Fruit fly (Drosophila melanogaster) whole organism, embryonic: Measurements from ENCODE around the gene CG44437.

ENCODE experiments used
- ATbp ChIP-seq: fragments of 200-800 bp; sonication (Bioruptor generic); optimal IDR thresholded peaks from 2 replicates; lab custom pipeline; 2017; ENCODE audit warnings: missing biosample characterization, mild to moderate bottlenecking, missing genetic modification characterization, missing genetic modification reagents
- Abd-B ChIP-seq: fragments of 200-800 bp; sonication (Bioruptor generic); optimal IDR thresholded peaks from 2 replicates; lab custom pipeline; 2018; ENCODE audit warnings: missing biosample characterization, mild to moderate bottlenecking, missing genetic modification characterization, moderate library complexity
- Awh ChIP-seq: fragments of 200-800 bp; sonication (Bioruptor generic); IDR thresholded peaks from 2 replicates; pipeline ENCODE4, ENCODE4 v1.3.6; 2022; ENCODE audit warnings: missing biosample characterization, missing genetic modification characterization
- Blimp-1 ChIP-seq: fragments of 200-800 bp; sonication (Bioruptor generic); optimal IDR thresholded peaks from 3 replicates; lab custom pipeline; 2018; ENCODE audit warnings: missing biosample characterization, missing genetic modification characterization, mild to moderate bottlenecking, moderate library complexity, missing genetic modification reagents
- CG10209 ChIP-seq: fragments of 200-800 bp; sonication (Bioruptor generic); optimal IDR thresholded peaks from 3 replicates; lab custom pipeline; 2017; ENCODE audit warnings: missing biosample characterization, mild to moderate bottlenecking, missing genetic modification characterization, missing genetic modification reagents
- CG1024 ChIP-seq: fragments of 200-800 bp; sonication (Bioruptor generic); IDR thresholded peaks from 2 replicates; pipeline ENCODE4 v1.3.6; 2022; ENCODE audit warnings: missing biosample characterization, missing genetic modification characterization
- CG10267 ChIP-seq: fragments of 200-800 bp; sonication (Bioruptor generic); optimal IDR thresholded peaks from 2 replicates; lab custom pipeline; 2018; ENCODE audit warnings: missing biosample characterization, mild to moderate bottlenecking, missing genetic modification characterization, moderate library complexity
- CG13424 ChIP-seq: fragments of 200-800 bp; sonication (Bioruptor generic); optimal IDR thresholded peaks from 2 replicates; lab custom pipeline; 2019; ENCODE audit warnings: missing biosample characterization, mild to moderate bottlenecking, missing genetic modification characterization, moderate library complexity
- CG15601 ChIP-seq: fragments of 200-800 bp; sonication (Bioruptor generic); optimal IDR thresholded peaks from 3 replicates; lab custom pipeline; 2019; ENCODE audit warnings: missing biosample characterization, mild to moderate bottlenecking, missing genetic modification characterization, moderate library complexity
- CG15696 ChIP-seq: fragments of 200-800 bp; sonication (Bioruptor generic); optimal IDR thresholded peaks from 2 replicates; lab custom pipeline; 2019; ENCODE audit warnings: missing biosample characterization, mild to moderate bottlenecking, missing genetic modification characterization, moderate library complexity
- CG17328 ChIP-seq: fragments of 200-800 bp; sonication (Bioruptor generic); IDR thresholded peaks from 2 replicates; pipeline ENCODE4 v1.3.6; 2022; ENCODE audit warnings: missing biosample characterization, missing genetic modification characterization
- CG18011 ChIP-seq: fragments of 200-800 bp; sonication (Bioruptor generic); optimal IDR thresholded peaks from 2 replicates; lab custom pipeline; 2017; ENCODE audit warnings: missing biosample characterization, missing genetic modification characterization, mild to moderate bottlenecking, moderate library complexity, missing genotype
- CG18599 ChIP-seq: fragments of 200-800 bp; sonication (Bioruptor generic); optimal IDR thresholded peaks from 3 replicates; lab custom pipeline; 2017; ENCODE audit warnings: missing biosample characterization, missing genetic modification characterization, mild to moderate bottlenecking, moderate library complexity, missing genetic modification reagents
- CG2202 ChIP-seq: fragments of 200-800 bp; sonication (Bioruptor generic); optimal IDR thresholded peaks from 2 replicates; lab custom pipeline; 2018; ENCODE audit warnings: missing biosample characterization, mild to moderate bottlenecking, missing genetic modification characterization
- CG2889 ChIP-seq: fragments of 200-800 bp; sonication (Bioruptor generic); IDR thresholded peaks from 3 replicates; pipeline ENCODE4 v1.3.6; 2022; ENCODE audit warnings: missing biosample characterization, missing genetic modification characterization
- CG3726 ChIP-seq: fragments of 200-800 bp; sonication (Bioruptor generic); IDR thresholded peaks from 3 replicates; pipeline ENCODE4, ENCODE4 v1.3.6; 2022; ENCODE audit warnings: missing biosample characterization, missing genetic modification characterization
- CG5953 ChIP-seq: fragments of 200-800 bp; sonication (Bioruptor generic); IDR thresholded peaks from 2 replicates; pipeline ENCODE4 v1.3.6; 2022; ENCODE audit warnings: missing biosample characterization, missing genetic modification characterization
- CG6854 ChIP-seq: fragments of 200-800 bp; sonication (Bioruptor generic); optimal IDR thresholded peaks from 3 replicates; lab custom pipeline; 2017; ENCODE audit warnings: missing biosample characterization, mild to moderate bottlenecking, missing genetic modification characterization
- CG7928 ChIP-seq: fragments of 200-800 bp; sonication (Bioruptor generic); optimal IDR thresholded peaks from 2 replicates; lab custom pipeline; 2017; ENCODE audit warnings: missing biosample characterization, mild to moderate bottlenecking, missing genetic modification characterization
- CG9727 ChIP-seq: fragments of 200-800 bp; sonication (Bioruptor generic); optimal IDR thresholded peaks from 3 replicates; lab custom pipeline; 2017; ENCODE audit warnings: missing biosample characterization, mild to moderate bottlenecking, missing genetic modification characterization
- CG9817 ChIP-seq: fragments of 200-800 bp; sonication (Bioruptor generic); optimal IDR thresholded peaks from 2 replicates; lab custom pipeline; 2018; ENCODE audit warnings: missing biosample characterization, mild to moderate bottlenecking, missing genetic modification characterization, moderate library complexity
- Ets65A ChIP-seq: fragments of 200-800 bp; sonication (Bioruptor generic); peaks from one replicate; lab custom pipeline; 2016; ENCODE audit warnings: missing biosample characterization, missing genetic modification characterization
- HLH3B ChIP-seq: fragments of 200-800 bp; sonication (Bioruptor generic); IDR thresholded peaks from 2 replicates; pipeline ENCODE4 v1.3.6; 2022; ENCODE audit warnings: missing biosample characterization, missing genetic modification characterization
- Hr51 ChIP-seq, 2 experiments: fragments of 200-800 bp; sonication (Bioruptor generic); optimal IDR thresholded peaks; 2 replicates in 1 of 2; 3 replicates in 1 of 2; lab custom pipeline; 2016 to 2018; ENCODE audit warnings: missing biosample characterization in 2 of 2, missing genetic modification characterization in 2 of 2, mild to moderate bottlenecking in 1 of 2, moderate library complexity in 1 of 2
- NFAT ChIP-seq: fragments of 200-800 bp; sonication (Bioruptor generic); IDR thresholded peaks from 2 replicates; pipeline ENCODE4 v1.3.6; 2022; ENCODE audit warnings: missing biosample characterization, missing genetic modification characterization
- Spps ChIP-seq: fragments of 200-800 bp; sonication (Bioruptor generic); optimal IDR thresholded peaks from 2 replicates; lab custom pipeline; 2018; ENCODE audit warnings: missing biosample characterization, mild to moderate bottlenecking, missing genetic modification characterization
- aop ChIP-seq: fragments of 200-800 bp; sonication (Bioruptor generic); IDR thresholded peaks from 2 replicates; pipeline ENCODE4 v1.3.6; 2022; ENCODE audit warnings: missing biosample characterization, missing genetic modification characterization
- az2 ChIP-seq: fragments of 200-800 bp; sonication (Bioruptor generic); optimal IDR thresholded peaks from 3 replicates; lab custom pipeline; 2016; ENCODE audit warnings: missing biosample characterization, missing genetic modification characterization
- bigmax ChIP-seq: fragments of 200-800 bp; sonication (Bioruptor generic); optimal IDR thresholded peaks from 2 replicates; lab custom pipeline; 2018; ENCODE audit warnings: missing biosample characterization, mild to moderate bottlenecking, missing genetic modification characterization
- cas ChIP-seq: fragments of 200-800 bp; sonication (Bioruptor generic); IDR thresholded peaks from 2 replicates; pipeline ENCODE4 v1.3.6; 2022; ENCODE audit warnings: missing biosample characterization, missing genetic modification characterization
- crp ChIP-seq, 2 experiments: fragments of 200-800 bp; sonication (Bioruptor generic); optimal IDR thresholded peaks; 2 replicates in 1 of 2; 3 replicates in 1 of 2; lab custom pipeline; 2017; ENCODE audit warnings: missing biosample characterization in 2 of 2, missing genetic modification characterization in 2 of 2, mild to moderate bottlenecking in 1 of 2, moderate library complexity in 1 of 2
- en ChIP-seq: fragments of 200-800 bp; sonication (Bioruptor generic); optimal IDR thresholded peaks from 2 replicates; lab custom pipeline; 2016; ENCODE audit warnings: missing biosample characterization, missing genetic modification characterization
- gcm2 ChIP-seq: fragments of 200-800 bp; sonication (Bioruptor generic); optimal IDR thresholded peaks from 2 replicates; lab custom pipeline; 2016; ENCODE audit warnings: missing biosample characterization, missing genetic modification characterization
- kah ChIP-seq: fragments of 200-800 bp; sonication (Bioruptor generic); optimal IDR thresholded peaks from 2 replicates; lab custom pipeline; 2018; ENCODE audit warnings: missing biosample characterization, mild to moderate bottlenecking, missing genetic modification characterization
- kay ChIP-seq: fragments of 200-800 bp; sonication (Bioruptor generic); optimal IDR thresholded peaks from 2 replicates; lab custom pipeline; 2016; ENCODE audit warnings: missing biosample characterization, missing genetic modification characterization
- lilli ChIP-seq: fragments of 200-800 bp; sonication (Bioruptor generic); optimal IDR thresholded peaks from 3 replicates; lab custom pipeline; 2016; ENCODE audit warnings: missing biosample characterization, missing genetic modification characterization
- mam ChIP-seq: fragments of 200-800 bp; sonication (Bioruptor generic); optimal IDR thresholded peaks from 3 replicates; lab custom pipeline; 2016; ENCODE audit warnings: missing biosample characterization, missing genetic modification characterization
- nau ChIP-seq: fragments of 200-800 bp; sonication (Bioruptor generic); optimal IDR thresholded peaks from 3 replicates; lab custom pipeline; 2017; ENCODE audit warnings: missing biosample characterization, mild to moderate bottlenecking, missing genetic modification characterization, missing genetic modification reagents
- otp ChIP-seq: fragments of 200-800 bp; sonication (Bioruptor generic); IDR thresholded peaks from 3 replicates; pipeline ENCODE4, ENCODE4 v1.3.6; 2022; ENCODE audit warnings: missing biosample characterization, missing genetic modification characterization
- pb ChIP-seq: fragments of 200-800 bp; sonication (Bioruptor generic); optimal IDR thresholded peaks from 3 replicates; lab custom pipeline; 2016; ENCODE audit warnings: missing biosample characterization, missing genetic modification characterization
- pfk ChIP-seq: fragments of 200-800 bp; sonication (Bioruptor generic); optimal IDR thresholded peaks from 2 replicates; lab custom pipeline; 2018; ENCODE audit warnings: missing biosample characterization, mild to moderate bottlenecking, missing genetic modification characterization, moderate library complexity
- sens-2 ChIP-seq: fragments of 200-800 bp; sonication (Bioruptor generic); IDR thresholded peaks from 2 replicates; pipeline ENCODE4 v1.3.6; 2022; ENCODE audit warnings: missing biosample characterization, missing genetic modification characterization
- shn ChIP-seq: fragments of 200-800 bp; sonication (Bioruptor generic); optimal IDR thresholded peaks from 3 replicates; lab custom pipeline; 2016; ENCODE audit warnings: missing biosample characterization, missing genetic modification characterization
- tio ChIP-seq: fragments of 200-800 bp; sonication (Bioruptor generic); optimal IDR thresholded peaks from 2 replicates; lab custom pipeline; 2017; ENCODE audit warnings: missing biosample characterization, missing genetic modification characterization, inconsistent platforms
- tna ChIP-seq: fragments of 200-800 bp; sonication (Bioruptor generic); IDR thresholded peaks from 2 replicates; pipeline ENCODE4 v1.3.6; 2022; ENCODE audit warnings: missing biosample characterization, missing genetic modification characterization; ENCODE audit not compliant: partially characterized antibody
- twi ChIP-seq: fragments of 200-800 bp; optimal IDR thresholded peaks from 2 replicates; lab custom pipeline; 2019; ENCODE audit warnings: missing biosample characterization, mild to moderate bottlenecking, missing genetic modification characterization, moderate library complexity
- wek ChIP-seq: fragments of 200-800 bp; sonication (Bioruptor generic); optimal IDR thresholded peaks from 3 replicates; lab custom pipeline; 2018; ENCODE audit warnings: missing biosample characterization, mild to moderate bottlenecking, missing genetic modification characterization, moderate library complexity

The CG44437 gene

DNA sequence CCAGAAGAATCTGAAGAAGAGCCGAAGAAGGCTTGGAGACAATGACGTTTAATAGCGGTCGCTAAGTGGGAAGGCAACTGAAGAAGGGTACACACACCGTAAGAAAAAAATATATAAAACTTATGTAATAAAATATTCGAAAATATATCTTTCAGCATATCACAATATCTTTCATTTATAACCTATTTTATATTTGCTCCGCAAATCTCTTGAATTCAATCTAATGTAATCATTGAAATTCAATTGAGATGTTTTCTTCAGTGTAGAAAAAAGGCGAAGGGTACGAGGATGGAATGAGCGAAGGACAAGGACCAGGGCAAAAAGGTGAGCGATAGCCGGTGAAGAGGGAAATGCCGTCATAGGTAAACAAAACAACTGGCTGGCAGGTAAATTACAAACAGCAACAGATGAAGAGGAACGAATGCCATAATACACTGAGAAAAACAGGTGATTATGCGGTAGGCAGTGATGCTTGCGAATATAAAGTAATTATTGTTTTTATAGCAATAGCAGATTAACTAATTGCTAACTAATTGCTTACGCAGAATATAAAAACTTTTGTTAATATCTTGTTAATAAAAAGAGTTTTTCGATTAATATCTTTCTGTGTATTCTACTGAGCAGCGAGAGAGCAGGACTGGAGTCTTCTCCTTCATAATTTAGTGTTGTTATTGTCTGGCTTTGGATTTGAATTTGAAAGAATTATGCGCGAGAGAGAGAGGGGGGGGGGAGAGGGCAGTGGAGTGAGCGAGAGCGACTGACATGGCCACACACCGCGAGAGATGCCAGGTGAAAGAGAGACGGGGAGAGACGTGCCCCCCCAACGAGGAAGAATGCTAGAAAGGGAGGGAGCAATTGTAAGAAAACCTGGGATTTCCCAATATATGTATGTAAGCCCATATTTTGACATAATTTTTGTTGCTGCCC is 32.0 kb upstream of the CG44437 start (continued):
- TF ChIP-seq pb, result peak; percentile 63
- peak; percentile 43 for TF ChIP-seq kah (GFP tag; lab: Kevin White, UChicago)
- peak; percentile 62 for TF ChIP-seq NFAT (GFP tag; lab: Robert Waterston, UW)
- TF ChIP-seq en, result peak; percentile 37
- TF ChIP-seq mam (GFP tag; lab: Kevin White, UChicago), result peak; percentile 79
- peak; percentile 87 for TF ChIP-seq CG10267 (tag; lab: Kevin White, UChicago)
- no peak for TF ChIP-seq CG18011 (GFP tag; lab: Kevin White, UChicago)
- TF ChIP-seq Spps (tag; lab: Kevin White, UChicago), result peak; percentile 65
- peak; percentile 83 for TF ChIP-seq CG13424
- TF ChIP-seq Ets65A (GFP tag; lab: Kevin White, UChicago), result peak; percentile 98
- TF ChIP-seq Blimp-1 (GFP tag; lab: Kevin White, UChicago), result peak; percentile 84
- no peak; the same call in 1 of the 2 replicates for TF ChIP-seq cas
- peak; percentile 85 for TF ChIP-seq twi
- TF ChIP-seq aop (GFP tag; lab: Robert Waterston, UW), result peak; percentile 13; the same call in 1 of the 2 replicates
- TF ChIP-seq kay (GFP tag; lab: Kevin White, UChicago), result peak; percentile 60
- peak; percentile 83 for TF ChIP-seq sens-2
- TF ChIP-seq CG17328 (GFP tag; lab: Robert Waterston, UW), result peak; percentile 90
- TF ChIP-seq pfk (GFP tag; lab: Kevin White, UChicago), result no peak
- TF ChIP-seq CG18599 (GFP tag; lab: Kevin White, UChicago), result peak; percentile 73
- no peak for TF ChIP-seq tna (GFP tag; lab: Robert Waterston, UW)
- TF ChIP-seq CG6854 (GFP tag; lab: Kevin White, UChicago), result peak; percentile 32
- peak; percentile 97 for TF ChIP-seq CG15696
- TF ChIP-seq CG15601 (tag; lab: Kevin White, UChicago), result peak; percentile 81
- TF ChIP-seq HLH3B (GFP tag; lab: Robert Waterston, UW), result peak; percentile 74
- peak; percentile 39 for TF ChIP-seq ATbp (GFP tag; lab: Kevin White, UChicago)
- TF ChIP-seq CG7928 (GFP tag; lab: Kevin White, UChicago), result no peak
- peak; percentile 44 for TF ChIP-seq CG9817 (tag; lab: Kevin White, UChicago)
- peak; percentile 37 for TF ChIP-seq nau (GFP tag; lab: Kevin White, UChicago)
- peak; percentile 91 for TF ChIP-seq CG2202 (tag; lab: Kevin White, UChicago)
- peak; percentile 85 for TF ChIP-seq CG10209 (GFP tag; lab: Kevin White, UChicago)
- TF ChIP-seq Hr51 (GFP tag; optimal IDR thresholded peaks at IDR 0.05; lab: Kevin White, UChicago), result peak; percentile 62 to 80
- peak; percentile 77 for TF ChIP-seq Awh
- peak; percentile 83 for TF ChIP-seq az2 (GFP tag; lab: Kevin White, UChicago)
- peak; percentile 81 for TF ChIP-seq CG1024 (GFP tag; lab: Robert Waterston, UW)
- peak; percentile 69 for TF ChIP-seq Abd-B (GFP tag; lab: Kevin White, UChicago)
- TF ChIP-seq gcm2 (GFP tag; lab: Kevin White, UChicago), result peak; percentile 66
- TF ChIP-seq bigmax, result no peak
- TF ChIP-seq shn (GFP tag; lab: Kevin White, UChicago), result no peak
- peak; percentile 18 for TF ChIP-seq wek (GFP tag; lab: Kevin White, UChicago)
- TF ChIP-seq lilli (GFP tag; lab: Kevin White, UChicago), result peak; percentile 88
- peak; percentile 39; the same call in 1 of the 2 replicates for TF ChIP-seq CG5953 (GFP tag; lab: Robert Waterston, UW)
- TF ChIP-seq CG9727 (GFP tag; lab: Kevin White, UChicago), result peak; percentile 98
- peak in 1 of 2 experiments; percentile 29 for TF ChIP-seq crp (GFP tag; optimal IDR thresholded peaks at IDR 0.05; lab: Kevin White, UChicago)
- TF ChIP-seq tio, result peak; percentile 81
- peak; percentile 47; the same call in 2 of the 3 replicates for TF ChIP-seq CG3726 (GFP tag; lab: Robert Waterston, UW)
- peak; percentile 91 for TF ChIP-seq otp (GFP tag; lab: Robert Waterston, UW)
- peak; percentile 84 for TF ChIP-seq CG2889 (GFP tag; lab: Robert Waterston, UW)
